Worm (Caenorhabditis elegans) whole organism, mixed stage, embryonic: Measurements from ENCODE around the gene C16E9.2.

Source experiments
- M03D4.4 ChIP-seq: sonication (generic microtip); optimal IDR thresholded peaks from 2 replicates; lab custom pipeline; 2017; ENCODE audit warnings: mild to moderate bottlenecking, missing genetic modification characterization, missing compliant biosample characterization
- bed-3 ChIP-seq: fragments of 200-800 bp; sonication (Bioruptor generic); optimal IDR thresholded peaks from 3 replicates; lab custom pipeline; 2018; ENCODE audit warnings: mild to moderate bottlenecking, missing genetic modification characterization, moderate library complexity, missing compliant biosample characterization
- blmp-1 ChIP-seq: fragments of 150-350 bp; optimal IDR thresholded peaks from 2 replicates; lab custom pipeline; 2014; ENCODE audit warnings: missing biosample characterization, missing genetic modification characterization
- ceh-39 ChIP-seq: fragments of 150-350 bp; optimal IDR thresholded peaks from 2 replicates; lab custom pipeline; 2014; ENCODE audit warnings: missing biosample characterization, missing genetic modification characterization
- ceh-43 ChIP-seq: fragments of 200-800 bp; sonication (Bioruptor generic); optimal IDR thresholded peaks from 2 replicates; lab custom pipeline; 2018; ENCODE audit warnings: mild to moderate bottlenecking, missing genetic modification characterization, moderate library complexity, missing compliant biosample characterization
- ceh-83 ChIP-seq: fragments of 200-800 bp; sonication (Bioruptor generic); optimal IDR thresholded peaks from 2 replicates; lab custom pipeline; 2018; ENCODE audit warnings: mild to moderate bottlenecking, missing genetic modification characterization, missing compliant biosample characterization
- ces-1 ChIP-seq: fragments of 150-350 bp; optimal IDR thresholded peaks from 2 replicates; lab custom pipeline; 2014; ENCODE audit warnings: missing biosample characterization, missing genetic modification reagents, missing genetic modification characterization
- cnd-1 ChIP-seq: fragments of 200-800 bp; sonication (Bioruptor generic); optimal IDR thresholded peaks from 2 replicates; lab custom pipeline; 2018; ENCODE audit warnings: mild to moderate bottlenecking, missing genetic modification characterization, missing compliant biosample characterization
- drap-1 ChIP-seq: fragments of 200-800 bp; sonication (Bioruptor generic); optimal IDR thresholded peaks from 3 replicates; lab custom pipeline; 2018; ENCODE audit warnings: mild to moderate bottlenecking, missing genetic modification characterization, missing compliant biosample characterization
- elt-3 ChIP-seq: fragments of 150-350 bp; optimal IDR thresholded peaks from 2 replicates; lab custom pipeline; 2014; ENCODE audit warnings: missing biosample characterization, missing genetic modification characterization
- flh-1 ChIP-seq: fragments of 200-800 bp; sonication (Bioruptor generic); optimal IDR thresholded peaks from 2 replicates; lab custom pipeline; 2018; ENCODE audit warnings: mild to moderate bottlenecking, missing genetic modification characterization, moderate library complexity, missing compliant biosample characterization
- ham-2 ChIP-seq: fragments of 200-800 bp; sonication (Bioruptor generic); optimal IDR thresholded peaks from 2 replicates; lab custom pipeline; 2018; ENCODE audit warnings: mild to moderate bottlenecking, missing genetic modification characterization, missing compliant biosample characterization
- hlh-1 ChIP-seq: fragments of 150-350 bp; optimal IDR thresholded peaks from 2 replicates; lab custom pipeline; 2014; ENCODE audit warnings: missing biosample characterization, missing genetic modification reagents, missing genetic modification characterization
- lin-13 ChIP-seq: fragments of 150-350 bp; optimal IDR thresholded peaks from 2 replicates; lab custom pipeline; 2014; ENCODE audit warnings: missing biosample characterization, missing genetic modification characterization
- lin-32 ChIP-seq: fragments of 200-800 bp; sonication (Bioruptor generic); optimal IDR thresholded peaks from 2 replicates; lab custom pipeline; 2018; ENCODE audit warnings: mild to moderate bottlenecking, missing genetic modification characterization, missing compliant biosample characterization
- lsy-2 ChIP-seq: fragments of 150-350 bp; optimal IDR thresholded peaks from 2 replicates; lab custom pipeline; 2014; ENCODE audit warnings: missing biosample characterization, missing genetic modification characterization
- mab-5 ChIP-seq: fragments of 150-350 bp; optimal IDR thresholded peaks from 2 replicates; lab custom pipeline; 2014; ENCODE audit warnings: missing biosample characterization, missing genetic modification characterization
- mep-1 ChIP-seq: fragments of 150-350 bp; optimal IDR thresholded peaks from 2 replicates; lab custom pipeline; 2017; ENCODE audit warnings: missing biosample characterization, missing genetic modification reagents, missing genetic modification characterization, inconsistent platforms
- mls-2 ChIP-seq: sonication (generic microtip); optimal IDR thresholded peaks from 2 replicates; lab custom pipeline; 2016; ENCODE audit warnings: mild to moderate bottlenecking, missing genetic modification characterization, moderate library complexity, missing compliant biosample characterization
- nhr-12 ChIP-seq: fragments of 150-350 bp; optimal IDR thresholded peaks from 2 replicates; lab custom pipeline; 2014; ENCODE audit warnings: missing biosample characterization, missing genetic modification characterization
- nhr-2 ChIP-seq: fragments of 150-350 bp; optimal IDR thresholded peaks from 2 replicates; lab custom pipeline; 2014; ENCODE audit warnings: missing biosample characterization, missing genetic modification characterization
- nhr-28 ChIP-seq: fragments of 150-350 bp; optimal IDR thresholded peaks from 2 replicates; lab custom pipeline; 2014; ENCODE audit warnings: missing biosample characterization, missing genetic modification characterization
- nhr-76 ChIP-seq: sonication (generic microtip); optimal IDR thresholded peaks from 2 replicates; lab custom pipeline; 2017; ENCODE audit warnings: missing biosample characterization, missing genetic modification characterization
- pha-4 ChIP-seq: fragments of 150-350 bp; optimal IDR thresholded peaks from 2 replicates; lab custom pipeline; 2018; ENCODE audit warnings: missing biosample characterization, missing genetic modification reagents, missing genetic modification characterization
- snpc-4 ChIP-seq: fragments of 150-350 bp; optimal IDR thresholded peaks from 2 replicates; lab custom pipeline; 2014; ENCODE audit warnings: missing biosample characterization, missing genetic modification characterization
- sptf-1 ChIP-seq: sonication (generic microtip); optimal IDR thresholded peaks from 2 replicates; lab custom pipeline; 2017; ENCODE audit warnings: mild to moderate bottlenecking, missing genetic modification characterization, moderate library complexity, missing compliant biosample characterization
- tbx-8 ChIP-seq: fragments of 200-800 bp; sonication (Bioruptor generic); optimal IDR thresholded peaks from 2 replicates; lab custom pipeline; 2018; ENCODE audit warnings: mild to moderate bottlenecking, missing genetic modification characterization, moderate library complexity, missing compliant biosample characterization
- unc-120 ChIP-seq: sonication (generic microtip); optimal IDR thresholded peaks from 2 replicates; lab custom pipeline; 2017; ENCODE audit warnings: missing genetic modification characterization, missing compliant biosample characterization; ENCODE audit not compliant: poor library complexity, severe bottlenecking
- unc-39 ChIP-seq: fragments of 150-350 bp; optimal IDR thresholded peaks from 2 replicates; lab custom pipeline; 2014; ENCODE audit warnings: missing biosample characterization, missing genetic modification characterization
- unc-62 ChIP-seq: fragments of 150-350 bp; optimal IDR thresholded peaks from 2 replicates; lab custom pipeline; 2014; ENCODE audit warnings: missing biosample characterization, missing genetic modification reagents, missing genetic modification characterization
- zip-8 ChIP-seq: fragments of 150-350 bp; optimal IDR thresholded peaks from 2 replicates; lab custom pipeline; 2014; ENCODE audit warnings: missing biosample characterization, missing genetic modification characterization
- ztf-11 ChIP-seq: fragments of 150-350 bp; optimal IDR thresholded peaks from 2 replicates; lab custom pipeline; 2014; ENCODE audit warnings: missing biosample characterization, missing genetic modification characterization

The C16E9.2 gene

ce11 chrX:6956299-6956698 is 20.8 kb downstream of the C16E9.2 start, which contains the start of gene inx-1:
Gene inx-1, minus strand, starts transcription at chrX:6956399.
- TF ChIP-seq ceh-43: no peak
- TF ChIP-seq drap-1 (GFP tag; lab: Kevin White, UChicago): no peak
- TF ChIP-seq blmp-1: no peak
- no peak for TF ChIP-seq tbx-8 (GFP tag; lab: Kevin White, UChicago)
- no peak for TF ChIP-seq nhr-12 (tag; lab: Kevin White, UChicago)
- TF ChIP-seq lsy-2: no peak
- no peak for TF ChIP-seq hlh-1 (tag; lab: Kevin White, UChicago)
- TF ChIP-seq snpc-4 (tag; lab: Kevin White, UChicago): no peak
- no peak for TF ChIP-seq nhr-76
- no peak for TF ChIP-seq ham-2 (GFP tag; lab: Kevin White, UChicago)
- no peak for TF ChIP-seq ztf-11 (tag; lab: Kevin White, UChicago)
- TF ChIP-seq lin-32 (GFP tag; lab: Kevin White, UChicago): no peak
- TF ChIP-seq mep-1 (tag; lab: Kevin White, UChicago): no peak
- no peak for TF ChIP-seq sptf-1 (tag; lab: Kevin White, UChicago)
- TF ChIP-seq mab-5 (tag; lab: Kevin White, UChicago): no peak
- no peak for TF ChIP-seq ceh-83 (GFP tag; lab: Kevin White, UChicago)
- TF ChIP-seq, all 35 proteins: peak for 0

ce11 chrX:6958914-6959313 is 23.4 kb downstream of the C16E9.2 start:
- TF ChIP-seq nhr-28 (tag; lab: Kevin White, UChicago): no peak
- TF ChIP-seq, all 35 proteins: peak for 0

DNA sequence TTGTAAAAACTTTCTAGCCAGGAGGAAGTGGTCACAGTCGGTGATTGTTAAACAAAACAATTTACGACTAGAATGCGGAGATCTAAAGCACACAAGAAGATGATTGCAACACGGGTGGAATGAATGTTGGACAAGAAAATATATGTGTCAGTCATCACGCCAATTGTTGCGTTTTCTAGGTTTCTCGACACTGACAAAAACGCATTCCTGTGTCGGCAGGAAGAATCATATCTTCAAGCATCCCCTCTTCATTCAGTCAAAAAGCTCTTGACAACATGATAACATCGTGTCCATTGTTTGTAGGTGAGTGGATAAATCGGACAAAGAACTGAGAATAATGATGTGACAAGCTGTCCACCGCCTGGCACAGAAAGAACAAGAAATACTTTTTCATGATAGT is 24.0 kb downstream of the C16E9.2 start:
- TF ChIP-seq lin-13 (tag; lab: Kevin White, UChicago): no peak
- TF ChIP-seq cnd-1: no peak
- peak; percentile 13 for TF ChIP-seq unc-120
- TF ChIP-seq unc-62 (GFP tag; lab: Kevin White, UChicago): peak; percentile 93
- TF ChIP-seq hlh-1 (tag; lab: Kevin White, UChicago): peak; percentile 58
- TF ChIP-seq nhr-12 (tag; lab: Kevin White, UChicago): no peak
- no peak for TF ChIP-seq nhr-2 (tag; lab: Kevin White, UChicago)

- TF ChIP-seq flh-1 (GFP tag; lab: Kevin White, UChicago) (no peak), hlh-1 (tag; lab: Kevin White, UChicago) (peak; percentile 94), blmp-1 (no peak)
- TF ChIP-seq, all 35 proteins: peak for 1
Measured at ce11 chrX:6962347-6962746, 26.8 kb downstream of the C16E9.2 start.

ce11 chrX:6963842-6964241 is 28.3 kb downstream of the C16E9.2 start:
- TF ChIP-seq pha-4 (tag; lab: Kevin White, UChicago) (no peak), ces-1 (GFP tag; lab: Kevin White, UChicago) (peak; percentile 87)

DNA sequence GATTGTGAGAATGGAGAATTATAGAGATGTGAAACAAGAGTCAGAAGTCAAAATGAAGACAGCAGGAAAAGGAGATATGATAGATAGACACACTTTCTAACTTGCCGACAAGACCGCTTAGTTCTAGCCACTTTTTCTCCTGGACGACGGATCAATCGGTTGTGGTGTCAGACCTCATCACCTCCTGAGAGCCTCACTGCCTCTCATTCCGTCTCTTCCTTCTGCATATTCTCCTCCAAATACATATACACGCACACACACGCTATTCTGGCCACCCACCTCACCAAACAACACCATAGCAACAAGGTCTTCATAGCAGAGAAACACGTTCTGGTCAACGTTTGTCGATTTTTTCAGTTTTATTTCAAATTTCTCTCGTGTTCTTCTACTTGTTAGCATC is 31.5 kb downstream of the C16E9.2 start, which contains the start of gene F01E11.3:
Gene F01E11.3 (plus strand): TSS at position 301 of the 400 bp plus-strand sequence.
- TF ChIP-seq mab-5 (tag; lab: Kevin White, UChicago) (no peak), nhr-76 (no peak), ceh-39 (tag; lab: Kevin White, UChicago) (no peak), lsy-2 (no peak), ceh-43 (no peak), hlh-1 (tag; lab: Kevin White, UChicago) (no peak), ces-1 (GFP tag; lab: Kevin White, UChicago) (no peak), drap-1 (GFP tag; lab: Kevin White, UChicago) (no peak), tbx-8 (GFP tag; lab: Kevin White, UChicago) (no peak), blmp-1 (no peak), flh-1 (GFP tag; lab: Kevin White, UChicago) (no peak), M03D4.4 (no peak), nhr-2 (tag; lab: Kevin White, UChicago) (no peak), pha-4 (tag; lab: Kevin White, UChicago) (no peak), unc-120 (no peak)

- no peak for TF ChIP-seq lin-13 (tag; lab: Kevin White, UChicago)
- TF ChIP-seq hlh-1 (tag; lab: Kevin White, UChicago): no peak
- no peak for TF ChIP-seq elt-3 (tag; lab: Kevin White, UChicago)
- no peak for TF ChIP-seq unc-39 (tag; lab: Kevin White, UChicago)
- no peak for TF ChIP-seq zip-8 (tag; lab: Kevin White, UChicago)
- no peak for TF ChIP-seq M03D4.4
- TF ChIP-seq mls-2 (tag; lab: Kevin White, UChicago): no peak
- no peak for TF ChIP-seq nhr-12 (tag; lab: Kevin White, UChicago)
- TF ChIP-seq flh-1 (GFP tag; lab: Kevin White, UChicago): no peak
- TF ChIP-seq tbx-8 (GFP tag; lab: Kevin White, UChicago): no peak
- no peak for TF ChIP-seq sptf-1 (tag; lab: Kevin White, UChicago)
- TF ChIP-seq nhr-28 (tag; lab: Kevin White, UChicago): no peak
- no peak for TF ChIP-seq cnd-1
- no peak for TF ChIP-seq bed-3 (GFP tag; lab: Kevin White, UChicago)
Measured at ce11 chrX:6968553-6968952, 33.0 kb downstream of the C16E9.2 start.
